Worm (Caenorhabditis elegans) whole organism, L3 larva: Measurements from ENCODE around the gene nlp-56.

Experiments
- ama-1 ChIP-seq: fragments of 150-350 bp; optimal IDR thresholded peaks from 2 replicates; lab custom pipeline; 2018
- ceh-16 ChIP-seq: sonication (generic microtip); optimal IDR thresholded peaks from 2 replicates; lab custom pipeline; 2017; ENCODE audit warnings: missing biosample characterization, missing genetic modification characterization
- ceh-28 ChIP-seq: fragments of 150-350 bp; optimal IDR thresholded peaks from 2 replicates; lab custom pipeline; 2014; ENCODE audit warnings: missing biosample characterization, missing genetic modification reagents, missing genetic modification characterization
- ceh-82 ChIP-seq: fragments of 150-350 bp; optimal IDR thresholded peaks from 2 replicates; lab custom pipeline; 2014; ENCODE audit warnings: missing biosample characterization, missing genetic modification characterization
- ceh-9 ChIP-seq: sonication (generic microtip); optimal IDR thresholded peaks from 2 replicates; lab custom pipeline; 2018; ENCODE audit warnings: missing biosample characterization, missing genetic modification characterization
- daf-12 ChIP-seq: fragments of 150-350 bp; optimal IDR thresholded peaks from 2 replicates; lab custom pipeline; 2014; ENCODE audit warnings: missing biosample characterization, missing genetic modification reagents, missing genetic modification characterization
- egl-27 ChIP-seq: sonication (generic microtip); optimal IDR thresholded peaks from 4 replicates; lab custom pipeline; 2017; ENCODE audit warnings: missing biosample characterization, missing genetic modification reagents, missing genetic modification characterization
- egl-5 ChIP-seq: fragments of 150-350 bp; optimal IDR thresholded peaks from 2 replicates; lab custom pipeline; 2017; ENCODE audit warnings: missing biosample characterization, missing genetic modification reagents, missing genetic modification characterization, inconsistent platforms
- elt-1 ChIP-seq: fragments of 150-350 bp; optimal IDR thresholded peaks from 2 replicates; lab custom pipeline; 2014; ENCODE audit warnings: missing biosample characterization, missing genetic modification characterization
- eor-1 ChIP-seq, 2 experiments: fragments of 150-350 bp; optimal IDR thresholded peaks; 2 replicates each; lab custom pipeline; 2014 to 2018; ENCODE audit warnings: missing biosample characterization in 2 of 2, missing genetic modification characterization in 2 of 2
- fkh-2 ChIP-seq: fragments of 150-350 bp; optimal IDR thresholded peaks from 2 replicates; lab custom pipeline; 2014; ENCODE audit warnings: missing biosample characterization, missing genetic modification reagents, missing genetic modification characterization
- fos-1 ChIP-seq: fragments of 150-350 bp; optimal IDR thresholded peaks from 2 replicates; lab custom pipeline; 2014; ENCODE audit warnings: missing biosample characterization, missing genetic modification characterization
- hmg-11 ChIP-seq: sonication (generic microtip); optimal IDR thresholded peaks from 2 replicates; lab custom pipeline; 2016; ENCODE audit warnings: missing genetic modification characterization, missing compliant biosample characterization
- jun-1 ChIP-seq: fragments of 150-350 bp; optimal IDR thresholded peaks from 2 replicates; lab custom pipeline; 2014; ENCODE audit warnings: missing biosample characterization, missing genetic modification reagents, missing genetic modification characterization
- lin-15B ChIP-seq: fragments of 150-350 bp; optimal IDR thresholded peaks from 2 replicates; lab custom pipeline; 2014; ENCODE audit warnings: missing biosample characterization, missing genetic modification characterization
- lin-39 ChIP-seq: fragments of 150-350 bp; optimal IDR thresholded peaks from 2 replicates; lab custom pipeline; 2018; ENCODE audit warnings: missing biosample characterization, missing genetic modification reagents, missing genetic modification characterization
- lsy-12 ChIP-seq: sonication (generic microtip); optimal IDR thresholded peaks from 2 replicates; lab custom pipeline; 2016; ENCODE audit warnings: mild to moderate bottlenecking, missing genetic modification characterization, missing compliant biosample characterization
- mdl-1 ChIP-seq: fragments of 150-350 bp; optimal IDR thresholded peaks from 2 replicates; lab custom pipeline; 2014; ENCODE audit warnings: missing biosample characterization, missing genetic modification characterization
- mml-1 ChIP-seq: fragments of 150-350 bp; sonication (generic microtip); optimal IDR thresholded peaks from 3 replicates; lab custom pipeline; 2014; ENCODE audit warnings: missing biosample characterization, missing genetic modification characterization
- nfya-1 ChIP-seq: sonication (generic microtip); optimal IDR thresholded peaks from 2 replicates; lab custom pipeline; 2017; ENCODE audit warnings: missing genetic modification characterization, mild to moderate bottlenecking, missing compliant biosample characterization, antibody characterized with exemption, moderate library complexity; ENCODE audit not compliant: insufficient read depth
- nhr-11 ChIP-seq: fragments of 150-350 bp; optimal IDR thresholded peaks from 2 replicates; lab custom pipeline; 2014; ENCODE audit warnings: missing biosample characterization, missing genetic modification characterization
- nhr-12 ChIP-seq: fragments of 150-350 bp; optimal IDR thresholded peaks from 2 replicates; lab custom pipeline; 2014; ENCODE audit warnings: missing biosample characterization, missing genetic modification characterization
- nhr-23 ChIP-seq: fragments of 150-350 bp; optimal IDR thresholded peaks from 2 replicates; lab custom pipeline; 2014; ENCODE audit warnings: missing biosample characterization, missing genetic modification reagents, missing genetic modification characterization
- nhr-25 ChIP-seq: sonication (generic microtip); optimal IDR thresholded peaks from 2 replicates; lab custom pipeline; 2017; ENCODE audit warnings: missing biosample characterization, missing genetic modification characterization
- nhr-28 ChIP-seq: fragments of 150-350 bp; optimal IDR thresholded peaks from 2 replicates; lab custom pipeline; 2014; ENCODE audit warnings: missing biosample characterization, missing genetic modification characterization
- nhr-43 ChIP-seq: sonication (generic microtip); optimal IDR thresholded peaks from 2 replicates; lab custom pipeline; 2016; ENCODE audit warnings: mild to moderate bottlenecking, missing genetic modification characterization, missing compliant biosample characterization; ENCODE audit not compliant: poor library complexity, severe bottlenecking
- nhr-67 ChIP-seq: fragments of 150-350 bp; optimal IDR thresholded peaks from 2 replicates; lab custom pipeline; 2014; ENCODE audit warnings: missing biosample characterization, missing genetic modification characterization
- nhr-76 ChIP-seq: fragments of 150-350 bp; sonication (generic microtip); optimal IDR thresholded peaks from 5 replicates; lab custom pipeline; 2014; ENCODE audit warnings: missing biosample characterization, missing genetic modification characterization
- nhr-77 ChIP-seq: fragments of 150-350 bp; optimal IDR thresholded peaks from 2 replicates; lab custom pipeline; 2014; ENCODE audit warnings: missing biosample characterization, missing genetic modification characterization
- pha-4 ChIP-seq: fragments of 150-350 bp; optimal IDR thresholded peaks from 2 replicates; lab custom pipeline; 2014; ENCODE audit warnings: missing biosample characterization, missing genetic modification reagents, missing genetic modification characterization
- pqm-1 ChIP-seq: fragments of 150-350 bp; optimal IDR thresholded peaks from 2 replicates; lab custom pipeline; 2017; ENCODE audit warnings: missing biosample characterization, missing genetic modification characterization, inconsistent platforms
- sea-2 ChIP-seq: fragments of 150-350 bp; sonication (generic microtip); optimal IDR thresholded peaks from 4 replicates; lab custom pipeline; 2014; ENCODE audit warnings: missing biosample characterization, missing genetic modification reagents, missing genetic modification characterization
- skn-1 ChIP-seq: fragments of 150-350 bp; optimal IDR thresholded peaks from 2 replicates; lab custom pipeline; 2014; ENCODE audit warnings: missing biosample characterization, missing genetic modification characterization
- snpc-4 ChIP-seq: fragments of 150-350 bp; optimal IDR thresholded peaks from 2 replicates; lab custom pipeline; 2014; ENCODE audit warnings: missing biosample characterization, missing genetic modification characterization
- tbx-2 ChIP-seq: sonication (generic microtip); optimal IDR thresholded peaks from 2 replicates; lab custom pipeline; 2016; ENCODE audit warnings: mild to moderate bottlenecking, missing genetic modification characterization, missing compliant biosample characterization
- unc-62 ChIP-seq: fragments of 150-350 bp; sonication (generic microtip); optimal IDR thresholded peaks from 4 replicates; lab custom pipeline; 2014; ENCODE audit warnings: missing biosample characterization, missing genetic modification reagents, missing genetic modification characterization
- zag-1 ChIP-seq: fragments of 150-350 bp; optimal IDR thresholded peaks from 2 replicates; lab custom pipeline; 2014; ENCODE audit warnings: missing biosample characterization, missing genetic modification characterization
- ztf-11 ChIP-seq: fragments of 150-350 bp; optimal IDR thresholded peaks from 2 replicates; lab custom pipeline; 2014; ENCODE audit warnings: missing biosample characterization, missing genetic modification characterization
- ztf-4 ChIP-seq: fragments of 150-350 bp; optimal IDR thresholded peaks from 2 replicates; lab custom pipeline; 2014; ENCODE audit warnings: missing biosample characterization, missing genetic modification characterization

Gene nlp-56

DNA sequence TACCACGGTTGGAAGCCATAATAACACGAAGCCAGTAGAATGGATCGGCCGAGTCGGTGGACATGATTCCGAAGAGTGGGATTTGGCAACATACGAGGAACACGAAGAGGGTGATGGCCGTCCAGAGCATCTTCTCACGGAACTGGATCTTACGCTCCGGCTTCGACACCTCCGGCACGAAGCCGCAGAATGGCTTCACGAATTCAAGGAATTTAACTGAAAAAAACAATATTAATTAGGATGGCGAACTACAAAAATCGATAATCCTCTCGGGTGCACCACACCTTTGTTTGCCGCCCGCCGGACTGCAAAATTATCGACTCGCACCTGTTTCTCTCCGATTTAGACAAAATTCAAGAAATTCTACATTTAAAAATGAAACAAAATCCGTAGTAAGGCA is 39.7 kb upstream of the nlp-56 start:
- TF ChIP-seq lsy-12 (tag; lab: Kevin White, UChicago) (no peak), sea-2 (no peak), pha-4 (tag; lab: Kevin White, UChicago) (no peak), pqm-1 (no peak), ceh-28 (tag; lab: Kevin White, UChicago) (no peak), nhr-23 (tag; lab: Kevin White, UChicago) (no peak), zag-1 (no peak), ceh-82 (no peak), ztf-11 (tag; lab: Kevin White, UChicago) (no peak), tbx-2 (tag; lab: Kevin White, UChicago) (no peak), nfya-1 (tag; lab: Kevin White, UChicago) (no peak), skn-1 (no peak), nhr-77 (tag; lab: Kevin White, UChicago) (no peak), nhr-11 (tag; lab: Kevin White, UChicago) (no peak), mml-1 (tag; lab: Kevin White, UChicago) (no peak), nhr-67 (tag; lab: Kevin White, UChicago) (no peak), nhr-43 (no peak)

DNA sequence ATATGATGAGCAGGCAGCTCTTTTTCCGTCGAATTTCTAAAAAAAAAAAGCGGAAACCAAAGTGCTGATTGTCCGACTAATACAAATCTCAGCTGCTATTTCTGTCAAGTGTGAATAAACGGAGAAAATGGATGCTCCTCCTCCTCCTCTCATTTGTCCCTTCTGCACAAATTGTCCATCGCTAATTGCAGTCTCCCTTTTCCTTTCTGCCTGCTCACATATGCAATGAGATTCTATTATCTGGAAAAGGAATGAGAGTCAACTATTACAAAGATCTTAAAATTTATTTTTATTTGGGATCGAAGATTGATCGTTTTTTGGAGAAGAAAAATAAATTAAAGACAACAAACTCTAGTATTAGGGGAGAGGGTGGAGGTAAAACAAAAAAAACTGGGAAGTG is 37.7 kb upstream of the nlp-56 start:
- no peak for TF ChIP-seq hmg-11 (tag; lab: Kevin White, UChicago)
- no peak for TF ChIP-seq pha-4 (tag; lab: Kevin White, UChicago)
- no peak for TF ChIP-seq nhr-67 (tag; lab: Kevin White, UChicago)
- TF ChIP-seq nhr-25 (tag; lab: Kevin White, UChicago), result no peak
- no peak for TF ChIP-seq zag-1
- peak; percentile 14 for TF ChIP-seq pqm-1
- peak; percentile 62 for TF ChIP-seq ama-1 (lab: Kevin White, UChicago)
- peak; percentile 9 for TF ChIP-seq skn-1
- TF ChIP-seq ceh-82, result peak; percentile 3
- TF ChIP-seq nhr-43, result peak; percentile 50
- TF ChIP-seq ceh-16 (tag; lab: Kevin White, UChicago), result no peak
- TF ChIP-seq, all 47 proteins: peak for 5

ce11 chrIV:14816288-14816687 is 31.8 kb upstream of the nlp-56 start, which contains the start of gene Y57G11C.46:
Gene Y57G11C.46 (minus strand): TSS chrIV:14816388.
- TF ChIP-seq mdl-1 (tag; lab: Kevin White, UChicago) (no peak), nhr-28 (no peak), ztf-4 (tag; lab: Kevin White, UChicago) (no peak), nhr-23 (tag; lab: Kevin White, UChicago) (no peak), jun-1 (tag; lab: Kevin White, UChicago) (no peak), sea-2 (no peak), unc-62 (GFP tag; lab: Kevin White, UChicago) (no peak), hmg-11 (tag; lab: Kevin White, UChicago) (no peak), egl-27 (tag; lab: Kevin White, UChicago) (no peak), fkh-2 (tag; lab: Kevin White, UChicago) (no peak), pqm-1 (no peak)

- TF ChIP-seq lin-39 (tag; lab: Kevin White, UChicago) (peak; percentile 3), nhr-67 (tag; lab: Kevin White, UChicago) (no peak)
- TF ChIP-seq, all 47 proteins: peak for 1
Observed at ce11 chrIV:14806903-14807302, 22.4 kb upstream of the nlp-56 start, which contains the start of gene oig-5. Gene oig-5 (plus strand): TSS chrIV:14807203.

DNA sequence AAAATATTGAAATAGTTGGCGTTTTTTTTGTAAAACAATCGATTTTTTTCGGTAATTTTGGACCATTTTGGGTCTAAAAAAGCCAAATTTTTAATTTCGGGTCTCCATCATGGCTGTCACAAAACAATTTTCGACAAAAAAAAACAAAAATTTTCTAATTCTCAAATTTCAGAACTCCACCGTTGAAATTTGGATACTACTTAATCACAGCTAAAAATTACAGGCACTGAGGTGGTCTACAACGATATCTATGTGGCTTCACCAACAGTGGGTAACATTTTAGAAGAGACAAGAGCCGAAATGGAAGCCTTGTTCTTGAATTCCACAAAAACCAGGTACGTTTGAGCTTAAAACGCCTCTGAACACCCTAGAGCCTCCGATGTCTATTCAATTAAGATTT is 17.8 kb upstream of the nlp-56 start, which contains the start of gene Y57G11C.1142:
Y57G11C.1142 (plus strand) TSS at position 301 of the 400 bp plus-strand sequence.
- TF ChIP-seq egl-5 (no peak), nfya-1 (tag; lab: Kevin White, UChicago) (no peak)
- TF ChIP-seq, all 47 proteins: peak for 0

- no peak for TF ChIP-seq ceh-16 (tag; lab: Kevin White, UChicago)
- TF ChIP-seq nfya-1 (tag; lab: Kevin White, UChicago), result peak; percentile 57
- TF ChIP-seq, all 47 proteins: peak for 1
Observed at ce11 chrIV:14800931-14801330, 16.4 kb upstream of the nlp-56 start.

DNA sequence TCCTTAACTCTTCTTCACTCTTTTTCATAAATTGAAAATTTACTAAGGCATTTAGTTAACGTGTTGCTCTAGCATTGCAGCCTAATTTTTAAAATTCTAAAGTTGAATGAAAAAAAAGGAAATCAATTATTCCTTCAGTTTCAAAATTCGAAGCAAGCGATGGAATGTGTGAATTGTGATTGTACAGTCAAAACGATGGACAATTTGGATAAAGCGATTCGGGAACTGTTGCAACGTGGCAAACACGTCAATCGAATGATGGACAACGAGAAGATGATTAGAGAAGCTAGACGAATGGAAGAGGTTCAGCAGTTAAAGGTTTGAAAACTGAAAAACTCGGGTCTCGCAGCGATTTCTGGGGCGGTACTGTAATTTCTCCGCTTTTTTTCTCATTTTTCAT is 14.6 kb upstream of the nlp-56 start, which contains the start of gene Y57G11C.14:
Y57G11C.14 (plus strand) TSS at position 126 of the 400 bp plus-strand sequence.
- TF ChIP-seq nhr-11 (tag; lab: Kevin White, UChicago) (no peak), nhr-43 (no peak), tbx-2 (tag; lab: Kevin White, UChicago) (no peak), nhr-67 (tag; lab: Kevin White, UChicago) (no peak), sea-2 (no peak), eor-1 (tag; optimal IDR thresholded peaks at IDR 0.05; lab: Kevin White, UChicago) (no peak), ztf-11 (tag; lab: Kevin White, UChicago) (no peak), hmg-11 (tag; lab: Kevin White, UChicago) (no peak), nhr-12 (tag; lab: Kevin White, UChicago) (no peak), pqm-1 (no peak), ceh-28 (tag; lab: Kevin White, UChicago) (no peak), lin-15B (no peak), fos-1 (tag; lab: Kevin White, UChicago) (no peak), snpc-4 (tag; lab: Kevin White, UChicago) (no peak), nhr-76 (no peak), elt-1 (tag; lab: Kevin White, UChicago) (no peak), ceh-9 (tag; lab: Kevin White, UChicago) (no peak), pha-4 (tag; lab: Kevin White, UChicago) (no peak), daf-12 (no peak)
